Worm (Caenorhabditis elegans) whole organism, L1 larva: ENCODE results near the gene R04A9.1.
A peak's percentile ranks its signal among the peaks of the same experiment; 100 is the strongest.

Experiments
- C34B4.2 ChIP-seq: sonication (generic microtip); optimal IDR thresholded peaks from 2 replicates; lab custom pipeline; 2017; ENCODE audit warnings: mild to moderate bottlenecking, missing genetic modification characterization, missing compliant biosample characterization
- F16B12.6 ChIP-seq: fragments of 150-350 bp; optimal IDR thresholded peaks from 2 replicates; lab custom pipeline; 2014; ENCODE audit warnings: missing biosample characterization, missing genetic modification characterization
- Y116A8C.19 ChIP-seq: sonication (generic microtip); optimal IDR thresholded peaks from 2 replicates; lab custom pipeline; 2016; ENCODE audit warnings: missing compliant biosample characterization, missing genetic modification characterization, borderline replicate concordance
- aly-2 ChIP-seq: fragments of 150-350 bp; optimal IDR thresholded peaks from 2 replicates; lab custom pipeline; 2014; ENCODE audit warnings: missing biosample characterization, missing genetic modification characterization
- blmp-1 ChIP-seq: fragments of 150-350 bp; optimal IDR thresholded peaks from 2 replicates; lab custom pipeline; 2014; ENCODE audit warnings: missing biosample characterization, missing genetic modification characterization
- efl-1 ChIP-seq, 4 experiments: fragments of 150-350 bp; optimal IDR thresholded peaks in 3 of 4; peaks in 1 of 4; 1 replicate in 1 of 4; 2 replicates in 3 of 4; lab custom pipeline; 2014; ENCODE audit warnings: missing biosample characterization in 2 of 4, missing genetic modification characterization in 2 of 4, missing genetic modification reagents in 2 of 4
- egl-13 ChIP-seq: sonication (generic microtip); optimal IDR thresholded peaks from 2 replicates; lab custom pipeline; 2016; ENCODE audit warnings: missing genotype, missing genetic modification reagents, missing genetic modification characterization, missing compliant biosample characterization
- elt-2 ChIP-seq: sonication (generic microtip); optimal IDR thresholded peaks from 2 replicates; lab custom pipeline; 2016; ENCODE audit warnings: missing genetic modification characterization, mild to moderate bottlenecking, inconsistent platforms, missing compliant biosample characterization, missing genetic modification reagents
- elt-3 ChIP-seq, 6 experiments: fragments of 150-350 bp in 1 of 6; sonication (generic microtip); optimal IDR thresholded peaks; 2 replicates each; lab custom pipeline; 2017 to 2018; ENCODE audit warnings: missing biosample characterization in 6 of 6, missing genetic modification characterization in 6 of 6, inconsistent platforms in 1 of 6
- fkh-10 ChIP-seq: sonication (generic microtip); optimal IDR thresholded peaks from 2 replicates; lab custom pipeline; 2017; ENCODE audit warnings: missing biosample characterization, missing genetic modification reagents, missing genetic modification characterization
- fkh-4 ChIP-seq: sonication (generic microtip); optimal IDR thresholded peaks from 2 replicates; lab custom pipeline; 2016; ENCODE audit warnings: missing compliant biosample characterization, missing genetic modification characterization, borderline replicate concordance
- fkh-8 ChIP-seq: sonication (generic microtip); optimal IDR thresholded peaks from 2 replicates; lab custom pipeline; 2016; ENCODE audit warnings: mild to moderate bottlenecking, missing genetic modification characterization, missing compliant biosample characterization
- fos-1 ChIP-seq: fragments of 150-350 bp; optimal IDR thresholded peaks from 2 replicates; lab custom pipeline; 2014; ENCODE audit warnings: missing biosample characterization, missing genetic modification characterization
- hlh-17 ChIP-seq: fragments of 200-800 bp; sonication (Bioruptor generic); optimal IDR thresholded peaks from 2 replicates; lab custom pipeline; 2018; ENCODE audit warnings: missing genetic modification characterization, mild to moderate bottlenecking, missing compliant biosample characterization, moderate library complexity, borderline replicate concordance
- hpl-2 ChIP-seq: fragments of 150-350 bp; optimal IDR thresholded peaks from 2 replicates; lab custom pipeline; 2014; ENCODE audit warnings: missing biosample characterization, missing genetic modification reagents, missing genetic modification characterization
- irx-1 ChIP-seq: sonication (generic microtip); optimal IDR thresholded peaks from 2 replicates; lab custom pipeline; 2016; ENCODE audit warnings: missing genetic modification characterization, missing compliant biosample characterization
- lin-13 ChIP-seq: fragments of 150-350 bp; optimal IDR thresholded peaks from 2 replicates; lab custom pipeline; 2014; ENCODE audit warnings: missing biosample characterization, missing genetic modification reagents, missing genetic modification characterization
- lin-14 ChIP-seq: fragments of 200-800 bp; sonication (Bioruptor generic); optimal IDR thresholded peaks from 2 replicates; lab custom pipeline; 2018; ENCODE audit warnings: mild to moderate bottlenecking, missing genetic modification characterization, moderate library complexity, missing compliant biosample characterization
- lin-15B ChIP-seq: fragments of 150-350 bp; sonication (generic microtip); optimal IDR thresholded peaks from 3 replicates; lab custom pipeline; 2014; ENCODE audit warnings: missing biosample characterization, missing genetic modification characterization
- lin-35 ChIP-seq, 2 experiments: fragments of 150-350 bp; optimal IDR thresholded peaks; 2 replicates each; lab custom pipeline; 2014; ENCODE audit warnings: missing biosample characterization in 2 of 2, missing genetic modification characterization in 2 of 2, missing genetic modification reagents in 2 of 2
- lin-39 ChIP-seq: fragments of 150-350 bp; optimal IDR thresholded peaks from 2 replicates; lab custom pipeline; 2014; ENCODE audit warnings: missing biosample characterization, missing genetic modification reagents, missing genetic modification characterization
- mab-9 ChIP-seq: fragments of 200-800 bp; sonication (Bioruptor generic); IDR thresholded peaks from 2 replicates; pipeline ENCODE4 v1.3.6; 2022; ENCODE audit warnings: missing genetic modification reagents, missing genetic modification characterization, missing compliant biosample characterization
- mep-1 ChIP-seq: fragments of 150-350 bp; optimal IDR thresholded peaks from 2 replicates; lab custom pipeline; 2014; ENCODE audit warnings: missing biosample characterization, missing genetic modification characterization
- nhr-19 ChIP-seq: fragments of 200-800 bp; sonication (Bioruptor generic); conservative IDR thresholded peaks from 2 replicates; pipeline ENCODE4 v1.3.6; 2022; ENCODE audit warnings: missing genetic modification characterization, missing compliant biosample characterization
- nhr-20 ChIP-seq: sonication (generic microtip); optimal IDR thresholded peaks from 2 replicates; lab custom pipeline; 2016; ENCODE audit warnings: mild to moderate bottlenecking, missing genetic modification characterization, missing compliant biosample characterization
- nhr-28 ChIP-seq: fragments of 150-350 bp; optimal IDR thresholded peaks from 2 replicates; lab custom pipeline; 2014; ENCODE audit warnings: missing biosample characterization, missing genetic modification characterization
- nhr-71 ChIP-seq: sonication (generic microtip); optimal IDR thresholded peaks from 2 replicates; lab custom pipeline; 2016; ENCODE audit warnings: mild to moderate bottlenecking, missing genetic modification characterization, moderate library complexity, missing compliant biosample characterization
- nhr-76 ChIP-seq: sonication (generic microtip); optimal IDR thresholded peaks from 2 replicates; lab custom pipeline; 2017; ENCODE audit warnings: missing biosample characterization, missing genetic modification characterization
- nhr-84 ChIP-seq: sonication (generic microtip); optimal IDR thresholded peaks from 2 replicates; lab custom pipeline; 2017; ENCODE audit warnings: missing biosample characterization, missing genetic modification characterization
- nhr-85 ChIP-seq: sonication (generic microtip); peaks from one replicate; lab custom pipeline; 2016; ENCODE audit warnings: missing genetic modification characterization, inconsistent platforms, missing compliant biosample characterization
- pax-3 ChIP-seq: fragments of 200-800 bp; sonication (Bioruptor generic); optimal IDR thresholded peaks from 2 replicates; lab custom pipeline; 2018; ENCODE audit warnings: mild to moderate bottlenecking, missing genetic modification characterization, moderate library complexity, missing compliant biosample characterization
- pqm-1 ChIP-seq: sonication (generic microtip); optimal IDR thresholded peaks from 3 replicates; lab custom pipeline; 2017; ENCODE audit warnings: missing biosample characterization, missing genetic modification characterization
- rnt-1 ChIP-seq: sonication (generic microtip); optimal IDR thresholded peaks from 2 replicates; lab custom pipeline; 2016; ENCODE audit warnings: mild to moderate bottlenecking, missing genetic modification characterization, moderate library complexity, missing compliant biosample characterization
- skn-1 ChIP-seq: fragments of 150-350 bp; optimal IDR thresholded peaks from 2 replicates; lab custom pipeline; 2014; ENCODE audit warnings: missing biosample characterization, missing genetic modification characterization
- snpc-4 ChIP-seq: fragments of 150-350 bp; optimal IDR thresholded peaks from 2 replicates; lab custom pipeline; 2014; ENCODE audit warnings: missing biosample characterization, missing genetic modification characterization
- snu-23 ChIP-seq: sonication (generic microtip); optimal IDR thresholded peaks from 2 replicates; lab custom pipeline; 2016; ENCODE audit warnings: missing genetic modification characterization, missing compliant biosample characterization
- sptf-1 ChIP-seq: fragments of 150-350 bp; optimal IDR thresholded peaks from 2 replicates; lab custom pipeline; 2014; ENCODE audit warnings: missing biosample characterization, missing genetic modification characterization
- unc-30 ChIP-seq: sonication (generic microtip); optimal IDR thresholded peaks from 2 replicates; lab custom pipeline; 2017; ENCODE audit warnings: missing biosample characterization, missing genetic modification characterization
- unc-98 ChIP-seq: fragments of 200-800 bp; sonication (Bioruptor generic); IDR thresholded peaks from 2 replicates; pipeline ENCODE4 v1.3.6; 2022; ENCODE audit warnings: missing genetic modification characterization, missing compliant biosample characterization
- vab-15 ChIP-seq: sonication (generic microtip); optimal IDR thresholded peaks from 2 replicates; lab custom pipeline; 2017; ENCODE audit warnings: missing genotype, mild to moderate bottlenecking, missing genetic modification characterization, missing compliant biosample characterization
- zip-4 ChIP-seq: fragments of 200-800 bp; sonication (Bioruptor generic); optimal IDR thresholded peaks from 2 replicates; lab custom pipeline; 2018; ENCODE audit warnings: mild to moderate bottlenecking, missing genetic modification characterization, moderate library complexity, missing compliant biosample characterization
- ztf-11 ChIP-seq, 2 experiments: sonication (generic microtip); optimal IDR thresholded peaks; 2 replicates each; lab custom pipeline; 2016 to 2017; ENCODE audit warnings: missing genetic modification characterization in 2 of 2, missing biosample characterization in 1 of 2, missing compliant biosample characterization in 1 of 2

Gene R04A9.1

ce11 chrX:433029-433693 lies 28.5 kb downstream of the R04A9.1 start:
- TF ChIP-seq nhr-71 (tag; lab: Kevin White, UChicago) (peak; percentile 25), aly-2 (tag; lab: Kevin White, UChicago) (no peak), efl-1 (optimal IDR thresholded peaks at IDR 0.05; lab: Kevin White, UChicago) (no peak), efl-1 (GFP tag; optimal IDR thresholded peaks at IDR 0.05 in 1 of 2; lab: Kevin White, UChicago) (peak in 1 of 2 experiments; percentile 63), blmp-1 (tag; lab: Kevin White, UChicago) (peak; percentile 99), hlh-17 (GFP tag; lab: Kevin White, UChicago) (no peak), lin-14 (GFP tag; lab: Kevin White, UChicago) (peak; percentile 17), lin-35 (GFP tag; optimal IDR thresholded peaks at IDR 0.05; lab: Kevin White, UChicago) (peak in 1 of 2 experiments; percentile 17), nhr-85 (tag; lab: Kevin White, UChicago) (peak; percentile 76), skn-1 (tag; lab: Kevin White, UChicago) (peak; percentile 12), elt-2 (tag; lab: Kevin White, UChicago) (no peak), nhr-20 (tag; lab: Kevin White, UChicago) (peak; percentile 7), Y116A8C.19 (no peak), fkh-4 (tag; lab: Kevin White, UChicago) (no peak)
- TF ChIP-seq, all 84 proteins: peak for 8

DNA sequence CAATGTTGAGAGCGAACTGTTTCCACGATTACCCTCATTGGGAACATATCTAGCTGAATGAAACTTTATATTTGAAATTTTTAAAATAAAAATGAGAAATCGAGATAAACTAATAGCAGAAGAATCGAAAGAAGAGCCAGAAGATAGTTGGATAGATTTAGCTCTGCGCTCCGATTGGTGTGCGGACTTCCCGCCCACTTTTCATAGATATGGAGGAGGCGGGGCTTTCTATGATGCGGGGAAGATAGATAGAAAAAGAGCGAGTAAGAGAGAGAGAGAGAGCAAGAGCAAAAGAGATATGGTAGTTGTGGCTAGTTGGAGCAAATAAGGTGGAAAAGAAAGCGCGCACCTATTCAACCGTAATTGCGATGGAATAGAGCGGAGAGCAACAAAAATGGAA lies 29.1 kb downstream of the R04A9.1 start, which contains the start of gene dve-1:
Gene dve-1, minus strand, starts transcription at position 66 of the 400 bp plus-strand sequence.
- TF ChIP-seq elt-3 (tag; optimal IDR thresholded peaks at IDR 0.05; lab: Kevin White, UChicago) = no peak
- TF ChIP-seq nhr-28 (tag; lab: Kevin White, UChicago) = no peak
- TF ChIP-seq mab-9 (GFP tag; lab: Robert Waterston, UW) = no peak
- no peak for TF ChIP-seq lin-15B (tag; lab: Kevin White, UChicago)
- TF ChIP-seq pax-3 (tag; lab: Kevin White, UChicago) = no peak
- no peak for TF ChIP-seq unc-30 (tag; lab: Kevin White, UChicago)
- TF ChIP-seq F16B12.6 (tag; lab: Kevin White, UChicago) = no peak
- no peak for TF ChIP-seq nhr-20 (tag; lab: Kevin White, UChicago)
- no peak for TF ChIP-seq lin-14 (GFP tag; lab: Kevin White, UChicago)
- no peak for TF ChIP-seq mep-1
- no peak for TF ChIP-seq nhr-84 (tag; lab: Kevin White, UChicago)

DNA sequence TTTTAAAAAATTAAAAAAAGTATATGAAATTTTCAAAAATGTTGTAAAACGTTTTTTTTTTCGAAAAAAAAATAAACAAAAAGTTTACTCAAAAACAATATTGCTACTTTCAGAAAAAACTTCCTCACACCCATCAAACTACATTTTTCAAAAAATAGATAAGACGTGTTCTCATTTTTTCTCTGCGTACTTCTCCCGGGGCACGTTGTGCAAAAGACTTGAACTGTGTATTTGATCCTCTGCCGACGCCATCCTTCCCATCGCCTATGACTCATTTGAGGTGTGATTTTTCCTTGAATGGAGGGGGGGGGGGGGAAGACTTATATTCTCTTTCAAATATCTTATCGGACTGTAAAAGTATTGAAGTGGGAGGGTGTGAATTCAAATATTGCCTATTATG lies 33.7 kb downstream of the R04A9.1 start:
- TF ChIP-seq nhr-20 (tag; lab: Kevin White, UChicago) (no peak), elt-2 (tag; lab: Kevin White, UChicago) (peak; percentile 0), C34B4.2 (tag; lab: Kevin White, UChicago) (no peak)

DNA sequence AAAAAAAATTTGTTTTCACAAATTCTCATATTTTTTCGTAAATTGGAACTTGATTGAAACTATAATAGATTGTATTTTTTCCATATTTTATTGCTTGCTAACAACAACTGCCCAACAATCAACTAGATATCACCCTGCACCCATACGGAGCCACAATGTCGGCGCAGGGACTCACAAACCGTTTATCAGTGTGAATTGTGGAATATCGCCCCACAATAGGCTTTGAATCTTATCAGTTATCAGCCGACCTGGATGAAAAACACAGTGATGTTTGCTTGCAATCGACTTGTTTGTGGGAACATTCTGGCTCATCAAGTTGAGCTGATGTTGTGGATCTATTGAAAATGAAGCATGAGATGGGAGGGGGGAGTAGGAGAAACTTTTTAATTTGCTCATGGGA lies 34.3 kb downstream of the R04A9.1 start:
- TF ChIP-seq zip-4 (GFP tag; lab: Kevin White, UChicago) = no peak
- no peak for TF ChIP-seq fkh-10 (GFP tag; lab: Kevin White, UChicago)
- TF ChIP-seq elt-2 (tag; lab: Kevin White, UChicago) = peak; percentile 49
- no peak for TF ChIP-seq fkh-4 (tag; lab: Kevin White, UChicago)
- no peak for TF ChIP-seq snu-23
- no peak for TF ChIP-seq snpc-4 (tag; lab: Kevin White, UChicago)
- TF ChIP-seq rnt-1 (tag; lab: Kevin White, UChicago) = no peak
- no peak for TF ChIP-seq hpl-2 (GFP tag; lab: Kevin White, UChicago)
- TF ChIP-seq fkh-8 (tag; lab: Kevin White, UChicago) = no peak

ce11 chrX:440420-440819 lies 35.7 kb downstream of the R04A9.1 start:
- TF ChIP-seq irx-1 (tag; lab: Kevin White, UChicago) (no peak), pqm-1 (tag; lab: Kevin White, UChicago) (no peak), vab-15 (tag; lab: Kevin White, UChicago) (no peak), efl-1 (optimal IDR thresholded peaks at IDR 0.05; lab: Kevin White, UChicago) (no peak), efl-1 (GFP tag; optimal IDR thresholded peaks at IDR 0.05 in 1 of 2; lab: Kevin White, UChicago) (no peak), sptf-1 (tag; lab: Kevin White, UChicago) (no peak), elt-3 (tag; optimal IDR thresholded peaks at IDR 0.05; lab: Kevin White, UChicago) (no peak), fkh-8 (tag; lab: Kevin White, UChicago) (no peak), unc-98 (GFP tag; lab: Robert Waterston, UW) (no peak), snu-23 (no peak), nhr-76 (tag; lab: Kevin White, UChicago) (no peak), egl-13 (tag; lab: Kevin White, UChicago) (no peak), ztf-11 (tag; optimal IDR thresholded peaks at IDR 0.05; lab: Kevin White, UChicago) (no peak), fos-1 (tag; lab: Kevin White, UChicago) (no peak), elt-2 (tag; lab: Kevin White, UChicago) (peak; percentile 92), lin-39 (tag; lab: Kevin White, UChicago) (no peak), nhr-19 (GFP tag; lab: Robert Waterston, UW) (no peak), Y116A8C.19 (no peak), lin-13 (no peak)
